ENCODE assay signal across 2 fruit fly cellular contexts in the genomic region with DNA sequence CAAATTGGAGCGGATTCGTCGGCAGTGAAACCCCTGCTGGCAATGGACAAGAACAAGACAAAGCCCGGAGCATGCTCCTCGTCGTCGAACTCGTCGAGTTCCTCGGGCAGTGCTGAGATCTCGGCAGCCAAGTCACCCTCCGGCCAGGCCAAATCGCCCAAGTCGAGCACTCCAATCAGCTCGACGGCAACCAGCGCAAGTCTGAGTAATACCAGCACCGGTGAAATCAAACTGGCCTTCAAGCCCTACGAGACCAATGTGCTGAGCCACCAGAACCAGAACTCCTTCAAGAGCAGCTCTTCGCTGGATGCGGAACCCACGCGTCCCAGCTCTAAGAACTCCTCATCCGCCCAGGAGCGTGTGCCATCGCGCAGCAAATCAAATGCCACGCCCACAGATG.
TF ChIP-seq lines count a peak whose summit lies in the region.

No protein-coding gene starts in this region.

- no peak for TF ChIP-seq CTCF in whole organism, embryonic (GFP tag; optimal IDR thresholded peaks at IDR 0.05; lab: Kevin White, UChicago)

TF ChIP-seq in Kc167, 6 proteins besides CTCF, POLR2A, EP300 and RAD21:
- TF ChIP-seq ttk (optimal IDR thresholded peaks at IDR 0.05; lab: Kevin White, UChicago), result peak; percentile 59
- no peak for TF ChIP-seq Sin3A (optimal IDR thresholded peaks at IDR 0.05; lab: Kevin White, UChicago)

TF ChIP-seq in whole organism, embryonic, 481 proteins besides CTCF, POLR2A, EP300 and RAD21:
- TF ChIP-seq Bteb2 (GFP tag; optimal IDR thresholded peaks at IDR 0.05; lab: Kevin White, UChicago) (no peak), chm (GFP tag; IDR thresholded peaks at IDR 0.05; lab: Robert Waterston, UW) (0 out of 2 replicates have a peak, but pooled peaks have one; percentile 38), Med (GFP tag; lab: Kevin White, UChicago) (peak; percentile 53)
